Worm (Caenorhabditis elegans) whole organism, young adult: Measurements from ENCODE around the gene F35H8.12.

Experiments used
- B0035.1 ChIP-seq: sonication (generic microtip); optimal IDR thresholded peaks from 2 replicates; lab custom pipeline; 2016; ENCODE audit warnings: missing genetic modification characterization, mild to moderate bottlenecking, missing compliant biosample characterization, missing genotype, missing genetic modification reagents
- C06A6.2 ChIP-seq: fragments of 200-800 bp; sonication (Bioruptor generic); conservative IDR thresholded peaks from 2 replicates; pipeline ENCODE4 v1.3.6; 2022; ENCODE audit warnings: missing genetic modification characterization, missing compliant biosample characterization
- bed-2 ChIP-seq: fragments of 200-800 bp; sonication (Bioruptor generic); IDR thresholded peaks from 2 replicates; pipeline ENCODE4 v1.3.6; 2022; ENCODE audit warnings: missing genetic modification reagents, missing genetic modification characterization, missing compliant biosample characterization
- ccch-3 ChIP-seq: fragments of 200-800 bp; sonication (Bioruptor generic); optimal IDR thresholded peaks from 2 replicates; lab custom pipeline; 2018; ENCODE audit warnings: mild to moderate bottlenecking, missing genetic modification characterization, missing compliant biosample characterization
- cebp-1 ChIP-seq, 2 experiments: fragments of 200-800 bp in 1 of 2; sonication (Bioruptor generic) in 1 of 2; sonication (generic microtip) in 1 of 2; IDR thresholded peaks in 1 of 2; optimal IDR thresholded peaks in 1 of 2; 2 replicates each; pipeline versions ENCODE4 v1.3.6 to Lab custom; 2017 to 2022; ENCODE audit warnings: missing compliant biosample characterization in 2 of 2, missing genetic modification characterization in 2 of 2, mild to moderate bottlenecking in 1 of 2, missing genetic modification reagents in 1 of 2, moderate library complexity in 1 of 2
- ceh-58 ChIP-seq: fragments of 200-800 bp; sonication (Bioruptor generic); IDR thresholded peaks from 2 replicates; pipeline ENCODE4 v1.3.6; 2022; ENCODE audit warnings: missing genetic modification characterization, missing compliant biosample characterization
- dpff-1 ChIP-seq: sonication (generic microtip); optimal IDR thresholded peaks from 2 replicates; lab custom pipeline; 2017; ENCODE audit warnings: mild to moderate bottlenecking, missing genetic modification characterization, missing compliant biosample characterization
- zim-3 ChIP-seq: sonication (generic microtip); optimal IDR thresholded peaks from 2 replicates; lab custom pipeline; 2017; ENCODE audit warnings: mild to moderate bottlenecking, missing genetic modification characterization, moderate library complexity, missing compliant biosample characterization
- ztf-22 ChIP-seq: fragments of 200-800 bp; sonication (Bioruptor generic); optimal IDR thresholded peaks from 2 replicates; lab custom pipeline; 2018; ENCODE audit warnings: mild to moderate bottlenecking, missing genetic modification characterization, moderate library complexity, missing compliant biosample characterization
- ztf-6 ChIP-seq: fragments of 200-800 bp; sonication (Bioruptor generic); IDR thresholded peaks from 2 replicates; pipeline ENCODE4 v1.3.6; 2022; ENCODE audit warnings: missing genetic modification reagents, missing genetic modification characterization, missing compliant biosample characterization

DNA sequence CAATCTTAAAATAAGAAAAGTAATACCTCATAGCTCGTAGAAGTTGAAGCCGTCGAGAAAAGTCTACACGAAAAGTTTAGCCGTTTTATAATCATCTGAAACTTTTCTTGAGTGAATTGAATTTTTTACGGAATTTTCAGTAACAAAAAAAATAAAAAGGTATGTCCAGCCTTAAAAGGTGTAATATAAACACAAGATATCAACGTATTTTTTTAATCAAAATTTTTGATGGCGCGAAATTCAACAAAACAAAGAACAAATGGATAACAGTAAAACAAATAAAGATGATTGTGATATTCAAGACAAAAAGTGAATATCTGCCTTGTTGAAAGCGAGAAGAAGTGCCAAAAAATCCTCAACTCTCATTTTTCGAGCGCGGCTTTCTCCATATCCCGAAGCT lies 38.0 kb downstream of the F35H8.12 start, which contains the start of gene eral-1:
- TF ChIP-seq dpff-1 (tag; lab: Kevin White, UChicago) (no peak), ceh-58 (GFP tag; lab: Robert Waterston, UW) (no peak), ztf-22 (GFP tag; lab: Kevin White, UChicago) (no peak), C06A6.2 (GFP tag; lab: Robert Waterston, UW) (no peak), bed-2 (GFP tag; lab: Robert Waterston, UW) (no peak), ztf-6 (GFP tag; lab: Robert Waterston, UW) (no peak), cebp-1 (GFP tag; IDR thresholded peaks at IDR 0.05; lab: Robert Waterston, UW) (no peak), cebp-1 (tag; optimal IDR thresholded peaks at IDR 0.05; lab: Kevin White, UChicago) (no peak), ccch-3 (no peak), zim-3 (no peak), B0035.1 (tag; lab: Kevin White, UChicago) (no peak)
